Worm (Caenorhabditis elegans) whole organism, L3 larva: ENCODE data around the gene F13D12.8.
A peak's percentile ranks its signal among the peaks of the same experiment; 100 is the strongest.

ENCODE experiments used
- R02D3.7 ChIP-seq: fragments of 150-350 bp; optimal IDR thresholded peaks from 2 replicates; lab custom pipeline; 2014; ENCODE audit warnings: missing biosample characterization, missing genetic modification characterization
- ZK546.5 ChIP-seq: sonication (generic microtip); optimal IDR thresholded peaks from 2 replicates; lab custom pipeline; 2017; ENCODE audit warnings: missing biosample characterization, missing genetic modification characterization
- aly-2 ChIP-seq: fragments of 150-350 bp; optimal IDR thresholded peaks from 2 replicates; lab custom pipeline; 2014; ENCODE audit warnings: missing biosample characterization, missing genetic modification characterization
- ama-1 ChIP-seq: fragments of 150-350 bp; optimal IDR thresholded peaks from 2 replicates; lab custom pipeline; 2018
- ceh-16 ChIP-seq: sonication (generic microtip); optimal IDR thresholded peaks from 2 replicates; lab custom pipeline; 2017; ENCODE audit warnings: missing biosample characterization, missing genetic modification characterization
- ceh-28 ChIP-seq: fragments of 150-350 bp; optimal IDR thresholded peaks from 2 replicates; lab custom pipeline; 2014; ENCODE audit warnings: missing biosample characterization, missing genetic modification reagents, missing genetic modification characterization
- ceh-82 ChIP-seq: fragments of 150-350 bp; optimal IDR thresholded peaks from 2 replicates; lab custom pipeline; 2014; ENCODE audit warnings: missing biosample characterization, missing genetic modification characterization
- ceh-9 ChIP-seq: sonication (generic microtip); optimal IDR thresholded peaks from 2 replicates; lab custom pipeline; 2018; ENCODE audit warnings: missing biosample characterization, missing genetic modification characterization
- daf-12 ChIP-seq: fragments of 150-350 bp; optimal IDR thresholded peaks from 2 replicates; lab custom pipeline; 2014; ENCODE audit warnings: missing biosample characterization, missing genetic modification reagents, missing genetic modification characterization
- egl-27 ChIP-seq: sonication (generic microtip); optimal IDR thresholded peaks from 4 replicates; lab custom pipeline; 2017; ENCODE audit warnings: missing biosample characterization, missing genetic modification reagents, missing genetic modification characterization
- egl-5 ChIP-seq: fragments of 150-350 bp; optimal IDR thresholded peaks from 2 replicates; lab custom pipeline; 2017; ENCODE audit warnings: missing biosample characterization, missing genetic modification reagents, missing genetic modification characterization, inconsistent platforms
- elt-1 ChIP-seq: fragments of 150-350 bp; optimal IDR thresholded peaks from 2 replicates; lab custom pipeline; 2014; ENCODE audit warnings: missing biosample characterization, missing genetic modification characterization
- elt-2 ChIP-seq: sonication (generic microtip); optimal IDR thresholded peaks from 2 replicates; lab custom pipeline; 2016; ENCODE audit warnings: missing genetic modification reagents, mild to moderate bottlenecking, missing genetic modification characterization, missing compliant biosample characterization
- elt-3 ChIP-seq, 3 experiments: fragments of 150-350 bp in 1 of 3; sonication (generic microtip) in 2 of 3; optimal IDR thresholded peaks; 2 replicates in 2 of 3; 4 replicates in 1 of 3; lab custom pipeline; 2014 to 2017; ENCODE audit warnings: missing biosample characterization in 3 of 3, missing genetic modification characterization in 3 of 3
- eor-1 ChIP-seq, 2 experiments: fragments of 150-350 bp; optimal IDR thresholded peaks; 2 replicates each; lab custom pipeline; 2014 to 2018; ENCODE audit warnings: missing biosample characterization in 2 of 2, missing genetic modification characterization in 2 of 2
- fkh-10 ChIP-seq: sonication (generic microtip); optimal IDR thresholded peaks from 2 replicates; lab custom pipeline; 2017; ENCODE audit warnings: missing biosample characterization, missing genetic modification reagents, missing genetic modification characterization
- fkh-2 ChIP-seq: fragments of 150-350 bp; optimal IDR thresholded peaks from 2 replicates; lab custom pipeline; 2014; ENCODE audit warnings: missing biosample characterization, missing genetic modification reagents, missing genetic modification characterization
- fos-1 ChIP-seq: fragments of 150-350 bp; optimal IDR thresholded peaks from 2 replicates; lab custom pipeline; 2014; ENCODE audit warnings: missing biosample characterization, missing genetic modification characterization
- hmg-11 ChIP-seq: sonication (generic microtip); optimal IDR thresholded peaks from 2 replicates; lab custom pipeline; 2016; ENCODE audit warnings: missing genetic modification characterization, missing compliant biosample characterization
- jun-1 ChIP-seq: fragments of 150-350 bp; optimal IDR thresholded peaks from 2 replicates; lab custom pipeline; 2014; ENCODE audit warnings: missing biosample characterization, missing genetic modification reagents, missing genetic modification characterization
- lin-15B ChIP-seq: fragments of 150-350 bp; optimal IDR thresholded peaks from 2 replicates; lab custom pipeline; 2014; ENCODE audit warnings: missing biosample characterization, missing genetic modification characterization
- lin-39 ChIP-seq: fragments of 150-350 bp; optimal IDR thresholded peaks from 2 replicates; lab custom pipeline; 2018; ENCODE audit warnings: missing biosample characterization, missing genetic modification reagents, missing genetic modification characterization
- lsy-12 ChIP-seq: sonication (generic microtip); optimal IDR thresholded peaks from 2 replicates; lab custom pipeline; 2016; ENCODE audit warnings: mild to moderate bottlenecking, missing genetic modification characterization, missing compliant biosample characterization
- mdl-1 ChIP-seq: fragments of 150-350 bp; optimal IDR thresholded peaks from 2 replicates; lab custom pipeline; 2014; ENCODE audit warnings: missing biosample characterization, missing genetic modification characterization
- mml-1 ChIP-seq: fragments of 150-350 bp; sonication (generic microtip); optimal IDR thresholded peaks from 3 replicates; lab custom pipeline; 2014; ENCODE audit warnings: missing biosample characterization, missing genetic modification characterization
- nfya-1 ChIP-seq: sonication (generic microtip); optimal IDR thresholded peaks from 2 replicates; lab custom pipeline; 2017; ENCODE audit warnings: missing genetic modification characterization, mild to moderate bottlenecking, missing compliant biosample characterization, antibody characterized with exemption, moderate library complexity; ENCODE audit not compliant: insufficient read depth
- nhr-11 ChIP-seq: fragments of 150-350 bp; optimal IDR thresholded peaks from 2 replicates; lab custom pipeline; 2014; ENCODE audit warnings: missing biosample characterization, missing genetic modification characterization
- nhr-12 ChIP-seq: fragments of 150-350 bp; optimal IDR thresholded peaks from 2 replicates; lab custom pipeline; 2014; ENCODE audit warnings: missing biosample characterization, missing genetic modification characterization
- nhr-23 ChIP-seq: fragments of 150-350 bp; optimal IDR thresholded peaks from 2 replicates; lab custom pipeline; 2014; ENCODE audit warnings: missing biosample characterization, missing genetic modification reagents, missing genetic modification characterization
- nhr-237 ChIP-seq: fragments of 150-350 bp; optimal IDR thresholded peaks from 2 replicates; lab custom pipeline; 2014; ENCODE audit warnings: missing biosample characterization, missing genetic modification characterization
- nhr-25 ChIP-seq: sonication (generic microtip); optimal IDR thresholded peaks from 2 replicates; lab custom pipeline; 2017; ENCODE audit warnings: missing biosample characterization, missing genetic modification characterization
- nhr-28 ChIP-seq: fragments of 150-350 bp; optimal IDR thresholded peaks from 2 replicates; lab custom pipeline; 2014; ENCODE audit warnings: missing biosample characterization, missing genetic modification characterization
- nhr-43 ChIP-seq: sonication (generic microtip); optimal IDR thresholded peaks from 2 replicates; lab custom pipeline; 2016; ENCODE audit warnings: mild to moderate bottlenecking, missing genetic modification characterization, missing compliant biosample characterization; ENCODE audit not compliant: poor library complexity, severe bottlenecking
- nhr-67 ChIP-seq: fragments of 150-350 bp; optimal IDR thresholded peaks from 2 replicates; lab custom pipeline; 2014; ENCODE audit warnings: missing biosample characterization, missing genetic modification characterization
- nhr-76 ChIP-seq: fragments of 150-350 bp; sonication (generic microtip); optimal IDR thresholded peaks from 5 replicates; lab custom pipeline; 2014; ENCODE audit warnings: missing biosample characterization, missing genetic modification characterization
- nhr-77 ChIP-seq: fragments of 150-350 bp; optimal IDR thresholded peaks from 2 replicates; lab custom pipeline; 2014; ENCODE audit warnings: missing biosample characterization, missing genetic modification characterization
- pha-4 ChIP-seq: fragments of 150-350 bp; optimal IDR thresholded peaks from 2 replicates; lab custom pipeline; 2014; ENCODE audit warnings: missing biosample characterization, missing genetic modification reagents, missing genetic modification characterization
- pqm-1 ChIP-seq: fragments of 150-350 bp; optimal IDR thresholded peaks from 2 replicates; lab custom pipeline; 2017; ENCODE audit warnings: missing biosample characterization, missing genetic modification characterization, inconsistent platforms
- sea-2 ChIP-seq: fragments of 150-350 bp; sonication (generic microtip); optimal IDR thresholded peaks from 4 replicates; lab custom pipeline; 2014; ENCODE audit warnings: missing biosample characterization, missing genetic modification reagents, missing genetic modification characterization
- skn-1 ChIP-seq: fragments of 150-350 bp; optimal IDR thresholded peaks from 2 replicates; lab custom pipeline; 2014; ENCODE audit warnings: missing biosample characterization, missing genetic modification characterization
- snpc-4 ChIP-seq: fragments of 150-350 bp; optimal IDR thresholded peaks from 2 replicates; lab custom pipeline; 2014; ENCODE audit warnings: missing biosample characterization, missing genetic modification characterization
- tbx-2 ChIP-seq: sonication (generic microtip); optimal IDR thresholded peaks from 2 replicates; lab custom pipeline; 2016; ENCODE audit warnings: mild to moderate bottlenecking, missing genetic modification characterization, missing compliant biosample characterization
- unc-39 ChIP-seq: sonication (generic microtip); optimal IDR thresholded peaks from 4 replicates; lab custom pipeline; 2017; ENCODE audit warnings: missing biosample characterization, missing genetic modification characterization
- unc-62 ChIP-seq: fragments of 150-350 bp; sonication (generic microtip); optimal IDR thresholded peaks from 4 replicates; lab custom pipeline; 2014; ENCODE audit warnings: missing biosample characterization, missing genetic modification reagents, missing genetic modification characterization
- zag-1 ChIP-seq: fragments of 150-350 bp; optimal IDR thresholded peaks from 2 replicates; lab custom pipeline; 2014; ENCODE audit warnings: missing biosample characterization, missing genetic modification characterization
- ztf-11 ChIP-seq: fragments of 150-350 bp; optimal IDR thresholded peaks from 2 replicates; lab custom pipeline; 2014; ENCODE audit warnings: missing biosample characterization, missing genetic modification characterization
- ztf-4 ChIP-seq: fragments of 150-350 bp; optimal IDR thresholded peaks from 2 replicates; lab custom pipeline; 2014; ENCODE audit warnings: missing biosample characterization, missing genetic modification characterization

The F13D12.8 gene

DNA sequence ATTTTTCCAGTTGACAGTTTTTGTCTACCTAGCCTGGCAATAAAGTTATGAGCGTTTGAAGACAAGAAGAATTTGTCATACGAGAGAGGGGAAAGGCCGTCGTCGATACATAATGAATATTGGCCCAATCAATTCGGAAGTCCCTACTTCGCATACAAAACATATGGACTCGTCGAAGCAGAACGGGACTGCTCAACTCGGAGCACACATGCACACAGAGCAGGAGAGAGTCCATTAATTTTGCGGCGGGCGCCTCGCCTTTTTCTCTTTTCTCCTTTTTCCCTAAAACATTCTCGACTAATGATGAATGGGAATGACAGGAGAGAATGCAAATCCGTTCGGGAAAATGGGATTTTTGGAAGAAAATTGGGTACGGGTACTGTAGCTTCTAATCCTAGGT lies at the start of gene F13D12.8:
TSS of gene F13D12.8 (minus strand) at position 82 of the 400 bp plus-strand sequence.
- TF ChIP-seq snpc-4 (tag; lab: Kevin White, UChicago) = peak; percentile 2
- TF ChIP-seq skn-1 (tag; lab: Kevin White, UChicago) = no peak
- TF ChIP-seq ZK546.5 (tag; lab: Kevin White, UChicago) = no peak
- TF ChIP-seq lin-39 = peak; percentile 23
- no peak for TF ChIP-seq elt-1 (tag; lab: Kevin White, UChicago)
- no peak for TF ChIP-seq pqm-1 (tag; lab: Kevin White, UChicago)

DNA sequence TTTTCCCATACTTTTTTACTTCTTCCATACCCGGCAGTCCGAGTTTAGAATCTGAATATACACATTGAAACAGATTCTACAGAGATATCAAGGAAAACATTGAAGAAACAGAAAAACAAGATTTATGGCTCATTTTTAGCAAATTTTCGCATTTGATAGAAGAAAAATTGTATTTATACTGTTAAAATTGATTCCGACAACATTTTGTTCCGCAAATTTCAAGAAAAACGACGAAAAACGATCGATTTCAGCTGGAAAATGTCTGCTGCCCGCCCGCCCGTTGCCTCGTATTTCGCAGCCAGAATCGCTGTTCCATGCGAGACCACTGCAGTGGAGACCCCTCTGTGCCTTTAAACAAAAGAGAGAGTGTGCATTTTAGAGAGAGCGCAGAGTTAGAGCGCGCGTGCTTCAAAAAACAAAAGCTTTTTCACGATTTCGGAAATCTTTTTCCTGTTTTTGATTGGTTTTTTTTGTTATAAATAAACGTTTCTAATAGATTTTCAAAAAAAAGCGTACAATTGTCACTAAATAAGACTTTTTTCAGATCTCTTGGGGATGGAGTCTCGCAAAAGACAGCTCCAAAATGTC lies 45.6 kb upstream of the F13D12.8 start, which contains the start of the genes patr-1 and dna-2:
TSS of gene patr-1 (minus strand) at position 51 of the 588 bp plus-strand sequence.
TSS of gene dna-2 (plus strand) at position 538 of the 588 bp plus-strand sequence.
- peak; percentile 19 for TF ChIP-seq nhr-43
- TF ChIP-seq nhr-76 (tag; lab: Kevin White, UChicago) = no peak
- TF ChIP-seq egl-5 (tag; lab: Kevin White, UChicago) = peak; percentile 5
- TF ChIP-seq elt-2 = peak; percentile 31
- TF ChIP-seq tbx-2 (tag; lab: Kevin White, UChicago) = no peak
- TF ChIP-seq nfya-1 (tag; lab: Kevin White, UChicago) = peak; percentile 85
- no peak for TF ChIP-seq elt-3 (tag; optimal IDR thresholded peaks at IDR 0.05; lab: Kevin White, UChicago)
- peak; percentile 49 for TF ChIP-seq nhr-25 (tag; lab: Kevin White, UChicago)
- TF ChIP-seq ceh-82 (tag; lab: Kevin White, UChicago) = no peak
- peak; percentile 78 for TF ChIP-seq lin-15B (tag; lab: Kevin White, UChicago)
- TF ChIP-seq lsy-12 = no peak
- no peak for TF ChIP-seq nhr-11 (tag; lab: Kevin White, UChicago)
- no peak for TF ChIP-seq snpc-4 (tag; lab: Kevin White, UChicago)
- TF ChIP-seq ama-1 = no peak
- TF ChIP-seq lin-39 = peak; percentile 24
- TF ChIP-seq fkh-10 (GFP tag; lab: Kevin White, UChicago) = no peak
- no peak for TF ChIP-seq aly-2 (tag; lab: Kevin White, UChicago)
- no peak for TF ChIP-seq unc-62 (GFP tag; lab: Kevin White, UChicago)
- TF ChIP-seq nhr-12 = no peak
- no peak for TF ChIP-seq ztf-11
- TF ChIP-seq jun-1 = no peak
- TF ChIP-seq daf-12 = no peak
- no peak for TF ChIP-seq ceh-9 (tag; lab: Kevin White, UChicago)
- no peak for TF ChIP-seq nhr-67 (tag; lab: Kevin White, UChicago)
- TF ChIP-seq nhr-77 (tag; lab: Kevin White, UChicago) = no peak
- peak; percentile 77 for TF ChIP-seq pha-4 (tag; lab: Kevin White, UChicago)
- no peak for TF ChIP-seq elt-1 (tag; lab: Kevin White, UChicago)
- TF ChIP-seq fkh-2 (tag; lab: Kevin White, UChicago) = no peak
- TF ChIP-seq ztf-4 (tag; lab: Kevin White, UChicago) = no peak
- no peak for TF ChIP-seq nhr-237
- no peak for TF ChIP-seq ceh-16 (tag; lab: Kevin White, UChicago)
- no peak for TF ChIP-seq eor-1 (tag; optimal IDR thresholded peaks at IDR 0.05; lab: Kevin White, UChicago)
- TF ChIP-seq fos-1 (tag; lab: Kevin White, UChicago) = no peak
- no peak for TF ChIP-seq mml-1
- no peak for TF ChIP-seq unc-39 (tag; lab: Kevin White, UChicago)
- TF ChIP-seq pqm-1 (tag; lab: Kevin White, UChicago) = no peak
- TF ChIP-seq skn-1 (tag; lab: Kevin White, UChicago) = peak; percentile 45
- no peak for TF ChIP-seq ceh-28
- TF ChIP-seq nhr-23 = peak; percentile 48
- peak; percentile 36 for TF ChIP-seq hmg-11 (tag; lab: Kevin White, UChicago)
- TF ChIP-seq zag-1 (tag; lab: Kevin White, UChicago) = no peak
- TF ChIP-seq R02D3.7 = peak; percentile 43
- no peak for TF ChIP-seq nhr-28 (tag; lab: Kevin White, UChicago)
- no peak for TF ChIP-seq ZK546.5 (tag; lab: Kevin White, UChicago)
- no peak for TF ChIP-seq egl-27 (tag; lab: Kevin White, UChicago)
- no peak for TF ChIP-seq sea-2 (GFP tag; lab: Kevin White, UChicago)
- TF ChIP-seq mdl-1 (tag; lab: Kevin White, UChicago) = no peak
